Fruit fly (Drosophila melanogaster): ENCODE results near the gene CG42331.

The CG42331 gene

dm6 chr3R:24810844-24811625 lies 39.1 kb downstream of the CG42331 start (continued):
- TF ChIP-seq CG5180 (GFP tag; optimal IDR thresholded peaks at IDR 0.05) (no peak), fd64A (GFP tag; optimal IDR thresholded peaks at IDR 0.05) (peak; percentile 69), Nf-YC (tag; optimal IDR thresholded peaks at IDR 0.05) (peak; percentile 72), CG10431 (GFP tag; optimal IDR thresholded peaks at IDR 0.05) (peak; percentile 54), pfk (GFP tag; optimal IDR thresholded peaks at IDR 0.05) (no peak), bowl (GFP tag; IDR thresholded peaks at IDR 0.05) (peak; percentile 65; the same call in 1 of the 2 replicates), run (tag; optimal IDR thresholded peaks at IDR 0.05) (peak; percentile 59), CG15011 (GFP tag; optimal IDR thresholded peaks at IDR 0.05) (peak; percentile 78), Chrac-16 (GFP tag; optimal IDR thresholded peaks at IDR 0.05) (peak; percentile 78), Xrp1 (GFP tag; IDR thresholded peaks at IDR 0.05) (peak; percentile 90), chinmo (GFP tag; IDR thresholded peaks at IDR 0.05; ENCODE audit: partially characterized antibody) (no peak), B-H1 (GFP tag; IDR thresholded peaks at IDR 0.05) (peak; percentile 87), CG14710 (tag; optimal IDR thresholded peaks at IDR 0.05) (peak; percentile 58), cas (GFP tag; IDR thresholded peaks at IDR 0.05) (peak; percentile 62), lilli (GFP tag; optimal IDR thresholded peaks at IDR 0.05) (peak; percentile 92), Dll (GFP tag; IDR thresholded peaks at IDR 0.05; ENCODE audit: partially characterized antibody) (no peak), cg (GFP tag; optimal IDR thresholded peaks at IDR 0.05) (no peak), Oaz (GFP tag; IDR thresholded peaks at IDR 0.05) (peak; percentile 83), bsh (GFP tag; optimal IDR thresholded peaks at IDR 0.05) (peak; percentile 84 to 90), dan (GFP tag; IDR thresholded peaks at IDR 0.05) (peak; percentile 6; the same call in 1 of the 2 replicates), vnd (GFP tag; IDR thresholded peaks at IDR 0.05; ENCODE audit: partially characterized antibody) (no peak), Ets65A (GFP tag) (peak; percentile 97), Spps (tag; optimal IDR thresholded peaks at IDR 0.05) (peak; percentile 47), pita (GFP tag; optimal IDR thresholded peaks at IDR 0.05) (no peak), CG3995 (GFP tag; optimal IDR thresholded peaks at IDR 0.05) (peak; percentile 54), gro (GFP tag; optimal IDR thresholded peaks at IDR 0.05) (peak; percentile 91), tap (tag; optimal IDR thresholded peaks at IDR 0.05) (peak; percentile 90), CG12155 (GFP tag; optimal IDR thresholded peaks at IDR 0.05) (peak; percentile 87), zen2 (GFP tag; IDR thresholded peaks at IDR 0.05; ENCODE audit: partially characterized antibody) (no peak), NC2α (GFP tag; optimal IDR thresholded peaks at IDR 0.05) (peak; percentile 25), Ada2b (GFP tag; IDR thresholded peaks at IDR 0.05) (peak; percentile 90), CG10565 (GFP tag; optimal IDR thresholded peaks at IDR 0.05) (peak; percentile 44), aop (GFP tag; IDR thresholded peaks at IDR 0.05) (peak; percentile 79; the same call in 1 of the 2 replicates), CG2875 (GFP tag; optimal IDR thresholded peaks at IDR 0.05) (peak; percentile 77), luna (GFP tag; optimal IDR thresholded peaks at IDR 0.05) (peak; percentile 69), CG31441 (GFP tag; IDR thresholded peaks at IDR 0.05) (peak; percentile 83), sens (GFP tag) (peak; percentile 97), Dip2 (GFP tag; IDR thresholded peaks at IDR 0.05) (peak; percentile 47; the same call in 1 of the 2 replicates), CG12659 (GFP tag; optimal IDR thresholded peaks at IDR 0.05) (peak; percentile 92), Asciz (GFP tag; optimal IDR thresholded peaks at IDR 0.05) (peak; percentile 79), NK7.1 (GFP tag; optimal IDR thresholded peaks at IDR 0.05) (peak; percentile 67), Bteb2 (GFP tag; optimal IDR thresholded peaks at IDR 0.05) (peak; percentile 75), chif (GFP tag; optimal IDR thresholded peaks at IDR 0.05) (peak; percentile 75 to 82), nom (GFP tag; optimal IDR thresholded peaks at IDR 0.05) (peak; percentile 19), CG11247 (GFP tag; IDR thresholded peaks at IDR 0.05) (peak; percentile 84), CG7786 (GFP tag; optimal IDR thresholded peaks at IDR 0.05) (peak; percentile 92), GATAe (GFP tag; conservative IDR thresholded peaks at IDR 0.05) (peak; percentile 41; the same call in 1 of the 2 replicates), CG8388 (GFP tag; optimal IDR thresholded peaks at IDR 0.05) (peak; percentile 76), vfl (GFP tag; optimal IDR thresholded peaks at IDR 0.05) (peak; percentile 75)
